Fruit fly (Drosophila melanogaster): Measurements from ENCODE around the gene swm.
A peak's percentile ranks its signal among the peaks of the same experiment; 100 is the strongest.

swm gene

dm6 chr2L:19453381-19453780, 39.7 kb upstream of the swm start, which contains the start of gene Top2 (continued):
- TF ChIP-seq inv (GFP tag; IDR thresholded peaks at IDR 0.05; ENCODE audit: partially characterized antibody) (peak; percentile 81), CG9876 (GFP tag; optimal IDR thresholded peaks at IDR 0.05) (peak; percentile 57), H2.0 (GFP tag; IDR thresholded peaks at IDR 0.05) (no peak), trem (tag; optimal IDR thresholded peaks at IDR 0.05) (peak; percentile 78), CG17359 (tag; optimal IDR thresholded peaks at IDR 0.05) (no peak), ara (GFP tag; IDR thresholded peaks at IDR 0.05) (no peak), CG6854 (GFP tag; optimal IDR thresholded peaks at IDR 0.05) (no peak), fd3F (GFP tag; optimal IDR thresholded peaks at IDR 0.05) (no peak), CG10321 (GFP tag; IDR thresholded peaks at IDR 0.05) (no peak), B-H2 (GFP tag; optimal IDR thresholded peaks at IDR 0.05) (peak; percentile 54), ERR (GFP tag; optimal IDR thresholded peaks at IDR 0.05) (peak; percentile 13), grn (GFP tag; optimal IDR thresholded peaks at IDR 0.05) (no peak), CG43689 (GFP tag; IDR thresholded peaks at IDR 0.05) (no peak), CG12391 (tag; optimal IDR thresholded peaks at IDR 0.05) (peak; percentile 57), jing (GFP tag; optimal IDR thresholded peaks at IDR 0.05) (no peak), CG18619 (GFP tag; optimal IDR thresholded peaks at IDR 0.05) (no peak), lilli (GFP tag; optimal IDR thresholded peaks at IDR 0.05) (peak; percentile 55), CG10366 (GFP tag; IDR thresholded peaks at IDR 0.05) (no peak), Lim3 (GFP tag; IDR thresholded peaks at IDR 0.05) (no peak), CoRest (tag; optimal IDR thresholded peaks at IDR 0.05) (peak; percentile 69), CG6683 (GFP tag; optimal IDR thresholded peaks at IDR 0.05) (no peak), CG16779 (GFP tag; IDR thresholded peaks at IDR 0.05) (no peak), Pdp1 (GFP tag; optimal IDR thresholded peaks at IDR 0.05) (peak; percentile 6 to 86), CG3163 (GFP tag; optimal IDR thresholded peaks at IDR 0.05) (no peak), sna (GFP tag; IDR thresholded peaks at IDR 0.05; ENCODE audit: partially characterized antibody) (peak; percentile 44), dmrt11E (tag; optimal IDR thresholded peaks at IDR 0.05) (peak; percentile 8), Bgb (GFP tag; IDR thresholded peaks at IDR 0.05; ENCODE audit: partially characterized antibody) (peak; percentile 91), Stat92E (GFP tag; optimal IDR thresholded peaks at IDR 0.05) (no peak), CG14965 (GFP tag; optimal IDR thresholded peaks at IDR 0.05; ENCODE audit: borderline replicate concordance) (no peak), wor (GFP tag; IDR thresholded peaks at IDR 0.05) (no peak), knrl (GFP tag; IDR thresholded peaks at IDR 0.05; ENCODE audit: partially characterized antibody) (peak; percentile 86), org-1 (GFP tag; optimal IDR thresholded peaks at IDR 0.05) (no peak), psq (GFP tag; optimal IDR thresholded peaks at IDR 0.05) (no peak), hkb (optimal IDR thresholded peaks at IDR 0.05) (no peak), hkb (GFP tag; IDR thresholded peaks at IDR 0.05) (peak; percentile 29; the same call in 1 of the 2 replicates), sqz (GFP tag; optimal IDR thresholded peaks at IDR 0.05) (no peak), Fer3 (tag; optimal IDR thresholded peaks at IDR 0.05) (no peak), B-H1 (GFP tag; IDR thresholded peaks at IDR 0.05) (no peak), CG12659 (GFP tag; optimal IDR thresholded peaks at IDR 0.05) (peak; percentile 79), CG17385 (GFP tag; optimal IDR thresholded peaks at IDR 0.05) (no peak), bbx (GFP tag; IDR thresholded peaks at IDR 0.05; ENCODE audit: partially characterized antibody) (peak; percentile 84), Nf-YA (GFP tag; IDR thresholded peaks at IDR 0.05) (no peak), CG10274 (GFP tag; optimal IDR thresholded peaks at IDR 0.05) (no peak), stwl (tag; optimal IDR thresholded peaks at IDR 0.05) (peak; percentile 89), CG10565 (GFP tag; optimal IDR thresholded peaks at IDR 0.05) (no peak), tll (GFP tag; optimal IDR thresholded peaks at IDR 0.05) (no peak), CG3407 (GFP tag; optimal IDR thresholded peaks at IDR 0.05) (no peak), Med (GFP tag) (peak; percentile 92), gro (GFP tag; optimal IDR thresholded peaks at IDR 0.05) (peak; percentile 61), CG13123 (GFP tag; optimal IDR thresholded peaks at IDR 0.05) (peak; percentile 47)

Data from whole organism, embryonic.